Fruit fly (Drosophila melanogaster): ENCODE data around the gene CG9121.

Gene CG9121

dm6 chr2L:5084586-5085257 lies 33.9 kb upstream of the CG9121 start (continued):
- TF ChIP-seq inv (GFP tag; IDR thresholded peaks at IDR 0.05; ENCODE audit: partially characterized antibody): no peak
- TF ChIP-seq ham (GFP tag; IDR thresholded peaks at IDR 0.05): no peak
- peak; percentile 70 for TF ChIP-seq vvl (GFP tag; IDR thresholded peaks at IDR 0.05)
- no peak for TF ChIP-seq slou (GFP tag; optimal IDR thresholded peaks at IDR 0.05)
- TF ChIP-seq Mad (GFP tag; optimal IDR thresholded peaks at IDR 0.05): no peak
- no peak for TF ChIP-seq CG4707 (GFP tag; optimal IDR thresholded peaks at IDR 0.05)
- peak; percentile 55 for TF ChIP-seq Med (GFP tag)
- TF ChIP-seq CG17912 (GFP tag; optimal IDR thresholded peaks at IDR 0.05): no peak
- no peak for TF ChIP-seq dmrt11E (tag; optimal IDR thresholded peaks at IDR 0.05)
- no peak for TF ChIP-seq ac (GFP tag; optimal IDR thresholded peaks at IDR 0.05)
- TF ChIP-seq Dref (GFP tag; IDR thresholded peaks at IDR 0.05): no peak
- TF ChIP-seq Spps (tag; optimal IDR thresholded peaks at IDR 0.05): no peak
- peak; percentile 19 for TF ChIP-seq PHDP (tag; optimal IDR thresholded peaks at IDR 0.05)
- no peak for TF ChIP-seq CG10543 (GFP tag; optimal IDR thresholded peaks at IDR 0.05)
- no peak for TF ChIP-seq HLH3B (GFP tag; IDR thresholded peaks at IDR 0.05)
- no peak for TF ChIP-seq pzg (GFP tag; optimal IDR thresholded peaks at IDR 0.05)
- no peak for TF ChIP-seq al (GFP tag; IDR thresholded peaks at IDR 0.05)
- no peak for TF ChIP-seq amos (GFP tag; IDR thresholded peaks at IDR 0.05; ENCODE audit: partially characterized antibody)
- TF ChIP-seq tio (GFP tag; optimal IDR thresholded peaks at IDR 0.05): no peak
- no peak for TF ChIP-seq tup (GFP tag; optimal IDR thresholded peaks at IDR 0.05)
- no peak for TF ChIP-seq chinmo (GFP tag; IDR thresholded peaks at IDR 0.05; ENCODE audit: partially characterized antibody)
- peak; percentile 3 for TF ChIP-seq CG2678 (tag; optimal IDR thresholded peaks at IDR 0.05)
- TF ChIP-seq Bdp1 (GFP tag; optimal IDR thresholded peaks at IDR 0.05): peak; percentile 5
- no peak for TF ChIP-seq B-H2 (GFP tag; optimal IDR thresholded peaks at IDR 0.05)
- peak; percentile 18; the same call in 1 of the 3 replicates for TF ChIP-seq dysf (GFP tag; IDR thresholded peaks at IDR 0.05)
- no peak for TF ChIP-seq CG4854 (GFP tag; optimal IDR thresholded peaks at IDR 0.05)
- TF ChIP-seq NFAT (GFP tag; IDR thresholded peaks at IDR 0.05): no peak
- TF ChIP-seq CG9932 (GFP tag; IDR thresholded peaks at IDR 0.05): peak; percentile 48; the same call in 1 of the 2 replicates
- peak; percentile 68 for TF ChIP-seq ATbp (GFP tag; optimal IDR thresholded peaks at IDR 0.05)
- no peak for TF ChIP-seq CG2712 (tag; optimal IDR thresholded peaks at IDR 0.05)
- TF ChIP-seq ase (GFP tag; IDR thresholded peaks at IDR 0.05): no peak
- TF ChIP-seq CG6654 (GFP tag; optimal IDR thresholded peaks at IDR 0.05): no peak
- no peak for TF ChIP-seq CG9797 (GFP tag; optimal IDR thresholded peaks at IDR 0.05)
- peak; percentile 74 for TF ChIP-seq Hmr (GFP tag; optimal IDR thresholded peaks at IDR 0.05)
- TF ChIP-seq CG17568 (GFP tag; optimal IDR thresholded peaks at IDR 0.05): no peak
- TF ChIP-seq ap (GFP tag; IDR thresholded peaks at IDR 0.05): peak; percentile 17; the same call in 1 of the 2 replicates
- TF ChIP-seq row (GFP tag; IDR thresholded peaks at IDR 0.05): 0 out of 3 replicates have a peak, but pooled peaks have one; percentile 30
- TF ChIP-seq mld (GFP tag; IDR thresholded peaks at IDR 0.05; ENCODE audit: partially characterized antibody): no peak
- TF ChIP-seq CG1529 (GFP tag; optimal IDR thresholded peaks at IDR 0.05): no peak
- TF ChIP-seq Meics (GFP tag; optimal IDR thresholded peaks at IDR 0.05): no peak
- TF ChIP-seq CG2199 (GFP tag; IDR thresholded peaks at IDR 0.05): no peak
- TF ChIP-seq Kr (GFP tag; optimal IDR thresholded peaks at IDR 0.05): no peak
- TF ChIP-seq CG12155 (GFP tag; optimal IDR thresholded peaks at IDR 0.05): no peak
- peak; percentile 32 for TF ChIP-seq lilli (GFP tag; optimal IDR thresholded peaks at IDR 0.05)
- no peak for TF ChIP-seq nmo (GFP tag; optimal IDR thresholded peaks at IDR 0.05)
- no peak for TF ChIP-seq ftz-f1 (GFP tag; optimal IDR thresholded peaks at IDR 0.05)
- no peak for TF ChIP-seq CG18599 (GFP tag; optimal IDR thresholded peaks at IDR 0.05)
- TF ChIP-seq her (GFP tag; optimal IDR thresholded peaks at IDR 0.05): no peak
- no peak for TF ChIP-seq Neu2 (GFP tag; optimal IDR thresholded peaks at IDR 0.05; ENCODE audit: borderline replicate concordance)
- no peak for TF ChIP-seq lab (GFP tag; optimal IDR thresholded peaks at IDR 0.05)

All from whole organism, embryonic.